Worm (Caenorhabditis elegans): ENCODE data around the gene flr-1.

- TF ChIP-seq ttx-3 (tag; optimal IDR thresholded peaks at IDR 0.05) (no peak), pqm-1 (tag; optimal IDR thresholded peaks at IDR 0.05) (no peak), ama-1 (optimal IDR thresholded peaks at IDR 0.05) (no peak), nhr-11 (tag; optimal IDR thresholded peaks at IDR 0.05) (no peak), odd-2 (tag; optimal IDR thresholded peaks at IDR 0.05) (no peak)
Observed at ce11 chrX:13423340-13423739, 33.0 kb downstream of the flr-1 start, which contains the start of gene fkh-3.
